Worm (Caenorhabditis elegans) whole organism, L4 larva: ENCODE data around the gene mask-1.

ENCODE experiments used
- aly-2 ChIP-seq: sonication (generic microtip); optimal IDR thresholded peaks from 2 replicates; lab custom pipeline; 2018; ENCODE audit warnings: missing biosample characterization, missing genetic modification characterization
- ama-1 ChIP-seq: fragments of 150-350 bp; optimal IDR thresholded peaks from 2 replicates; lab custom pipeline; 2014; ENCODE audit warnings: inconsistent platforms, mixed read lengths
- ceh-20 ChIP-seq: fragments of 200-800 bp; sonication (Bioruptor generic); IDR thresholded peaks from 2 replicates; pipeline ENCODE4 v1.3.6; 2022; ENCODE audit warnings: missing genetic modification reagents, missing genetic modification characterization, missing compliant biosample characterization
- ceh-82 ChIP-seq: sonication (generic microtip); optimal IDR thresholded peaks from 2 replicates; lab custom pipeline; 2017; ENCODE audit warnings: missing biosample characterization, missing genetic modification characterization
- fos-1 ChIP-seq: fragments of 150-350 bp; optimal IDR thresholded peaks from 2 replicates; lab custom pipeline; 2014; ENCODE audit warnings: missing biosample characterization, missing genetic modification characterization
- gei-8 ChIP-seq: fragments of 200-800 bp; sonication (Bioruptor generic); optimal IDR thresholded peaks from 2 replicates; lab custom pipeline; 2018; ENCODE audit warnings: mild to moderate bottlenecking, missing genetic modification characterization, missing compliant biosample characterization
- mep-1 ChIP-seq: fragments of 150-350 bp; sonication (generic microtip); optimal IDR thresholded peaks from 3 replicates; lab custom pipeline; 2014; ENCODE audit warnings: missing biosample characterization, missing genetic modification characterization
- mes-2 ChIP-seq: sonication (generic microtip); optimal IDR thresholded peaks from 2 replicates; lab custom pipeline; 2016; ENCODE audit warnings: missing genotype, mild to moderate bottlenecking, missing genetic modification characterization, missing compliant biosample characterization; ENCODE audit not compliant: poor library complexity, severe bottlenecking
- nhr-237 ChIP-seq: sonication (generic microtip); optimal IDR thresholded peaks from 2 replicates; lab custom pipeline; 2017; ENCODE audit warnings: missing biosample characterization, missing genetic modification characterization
- nhr-41 ChIP-seq: fragments of 200-800 bp; sonication (Bioruptor generic); IDR thresholded peaks from 2 replicates; pipeline ENCODE4 v1.3.6; 2022; ENCODE audit warnings: missing genetic modification reagents, missing genetic modification characterization, missing compliant biosample characterization
- nhr-76 ChIP-seq: fragments of 150-350 bp; optimal IDR thresholded peaks from 2 replicates; lab custom pipeline; 2014; ENCODE audit warnings: missing biosample characterization, missing genetic modification characterization
- zag-1 ChIP-seq: fragments of 150-350 bp; optimal IDR thresholded peaks from 2 replicates; lab custom pipeline; 2014; ENCODE audit warnings: missing biosample characterization, missing genetic modification characterization

DNA sequence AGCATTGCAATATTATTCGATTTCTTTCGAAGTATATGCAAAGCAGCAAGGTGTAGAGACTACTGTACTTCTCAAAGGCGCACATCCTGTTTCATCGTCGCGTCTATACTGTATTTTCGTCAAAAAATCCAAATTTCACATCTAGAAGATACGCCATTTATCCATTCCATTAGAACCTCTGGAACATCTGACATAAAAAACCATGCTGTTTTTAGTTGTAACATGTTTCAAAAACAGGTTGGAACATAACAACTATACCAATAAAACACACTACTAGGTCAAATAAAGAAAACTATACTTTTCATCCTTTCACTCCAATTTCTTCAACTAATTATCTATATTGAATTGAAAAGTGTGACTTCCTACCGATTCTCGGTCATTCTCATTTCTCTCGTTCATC lies 14.4 kb upstream of the mask-1 start, which contains the start of gene ugt-59:
- TF ChIP-seq ceh-20 (GFP tag; lab: Robert Waterston, UW) (no peak), gei-8 (GFP tag; lab: Kevin White, UChicago) (no peak), ceh-82 (tag; lab: Kevin White, UChicago) (no peak), fos-1 (tag; lab: Kevin White, UChicago) (no peak), nhr-237 (tag; lab: Kevin White, UChicago) (no peak), mep-1 (no peak), mes-2 (tag; lab: Kevin White, UChicago) (no peak), aly-2 (tag; lab: Kevin White, UChicago) (no peak), zag-1 (no peak), nhr-41 (GFP tag; lab: Robert Waterston, UW) (no peak), ama-1 (no peak), nhr-76 (tag; lab: Kevin White, UChicago) (no peak)
